Fruit fly (Drosophila melanogaster): ENCODE results near the gene Adk1.

Gene Adk1

dm6 chr3R:12221366-12221916 lies 23.7 kb downstream of the Adk1 start, which contains the start of gene CG4860 (continued):
- TF ChIP-seq slou (GFP tag; optimal IDR thresholded peaks at IDR 0.05) (peak; percentile 84), Rfx (GFP tag; IDR thresholded peaks at IDR 0.05) (peak; percentile 94), lov (optimal IDR thresholded peaks at IDR 0.05) (no peak), lov (GFP tag; IDR thresholded peaks at IDR 0.05) (0 out of 3 replicates have a peak, but pooled peaks have one; percentile 16), jing (GFP tag; optimal IDR thresholded peaks at IDR 0.05) (peak; percentile 46), tgo (GFP tag; IDR thresholded peaks at IDR 0.05) (peak; percentile 89), cad (GFP tag; optimal IDR thresholded peaks at IDR 0.05) (no peak), NK7.1 (GFP tag; optimal IDR thresholded peaks at IDR 0.05) (peak; percentile 77), Dek (tag; optimal IDR thresholded peaks at IDR 0.05) (peak; percentile 90), CG2712 (tag; optimal IDR thresholded peaks at IDR 0.05) (peak; percentile 87), Fer1 (GFP tag; optimal IDR thresholded peaks at IDR 0.05) (no peak), Max (GFP tag; optimal IDR thresholded peaks at IDR 0.05) (peak; percentile 80), chif (GFP tag; optimal IDR thresholded peaks at IDR 0.05) (peak; percentile 78 to 82), zen (tag; optimal IDR thresholded peaks at IDR 0.05) (peak; percentile 26), Taf1 (GFP tag; IDR thresholded peaks at IDR 0.05) (peak; percentile 71; the same call in 1 of the 2 replicates), Asciz (GFP tag; optimal IDR thresholded peaks at IDR 0.05) (no peak), gem (tag; optimal IDR thresholded peaks at IDR 0.05) (peak; percentile 95), CG12299 (tag; optimal IDR thresholded peaks at IDR 0.05) (peak; percentile 84), wek (GFP tag; optimal IDR thresholded peaks at IDR 0.05) (peak; percentile 43), vvl (GFP tag; IDR thresholded peaks at IDR 0.05) (peak; percentile 91), Ssrp (tag; optimal IDR thresholded peaks at IDR 0.05) (peak; percentile 83), repo (GFP tag; optimal IDR thresholded peaks at IDR 0.05) (peak; percentile 63), CG5245 (GFP tag; optimal IDR thresholded peaks at IDR 0.05) (peak; percentile 81), Camta (GFP tag; optimal IDR thresholded peaks at IDR 0.05) (peak; percentile 82), MTF-1 (GFP tag; optimal IDR thresholded peaks at IDR 0.05; ENCODE audit: borderline replicate concordance) (no peak), Trl (optimal IDR thresholded peaks at IDR 0.05) (no peak), Trl (GFP tag; optimal IDR thresholded peaks at IDR 0.05) (peak; percentile 92), CG17912 (GFP tag; optimal IDR thresholded peaks at IDR 0.05) (peak; percentile 43), jumu (GFP tag; optimal IDR thresholded peaks at IDR 0.05) (peak; percentile 85), bcd (GFP tag; optimal IDR thresholded peaks at IDR 0.05) (peak; percentile 91), gro (GFP tag; optimal IDR thresholded peaks at IDR 0.05) (no peak), CG10209 (GFP tag; optimal IDR thresholded peaks at IDR 0.05) (peak; percentile 85), CG6813 (GFP tag; optimal IDR thresholded peaks at IDR 0.05) (peak; percentile 52), CG13296 (GFP tag; optimal IDR thresholded peaks at IDR 0.05) (peak; percentile 84), CG11456 (GFP tag; IDR thresholded peaks at IDR 0.05) (peak; percentile 86), Hey (tag; optimal IDR thresholded peaks at IDR 0.05) (no peak), CG4730 (GFP tag; IDR thresholded peaks at IDR 0.05) (peak; percentile 80), Sox100B (GFP tag; optimal IDR thresholded peaks at IDR 0.05) (no peak), CG7372 (GFP tag; IDR thresholded peaks at IDR 0.05) (peak; percentile 87), Sox102F (GFP tag; optimal IDR thresholded peaks at IDR 0.05) (peak; percentile 92), pzg (GFP tag; optimal IDR thresholded peaks at IDR 0.05) (peak; percentile 5), ato (GFP tag; IDR thresholded peaks at IDR 0.05; ENCODE audit: partially characterized antibody) (no peak), so (GFP tag; IDR thresholded peaks at IDR 0.05) (peak; percentile 84), jigr1 (GFP tag; IDR thresholded peaks at IDR 0.05) (peak; percentile 54; the same call in 1 of the 3 replicates), CG10321 (GFP tag; IDR thresholded peaks at IDR 0.05) (peak; percentile 60), gfzf (GFP tag; optimal IDR thresholded peaks at IDR 0.05) (no peak), CG14860 (GFP tag; IDR thresholded peaks at IDR 0.05; ENCODE audit: partially characterized antibody) (no peak), CG8924 (tag; optimal IDR thresholded peaks at IDR 0.05) (peak; percentile 85), CG13775 (GFP tag; optimal IDR thresholded peaks at IDR 0.05) (peak; percentile 78), aop (GFP tag; IDR thresholded peaks at IDR 0.05) (0 out of 2 replicates have a peak, but pooled peaks have one; percentile 56), sob (GFP tag; IDR thresholded peaks at IDR 0.05) (peak; percentile 90)

All from whole organism, embryonic.